Fruit fly (Drosophila melanogaster) whole organism, wandering third instar larva: ENCODE measurements around the gene Porin2.

Source experiments
- Abd-B ChIP-seq: fragments of >200 bp; optimal IDR thresholded peaks from 2 replicates; lab custom pipeline; 2017; ENCODE audit warnings: missing biosample characterization, missing genetic modification characterization
- CG9705 ChIP-seq: fragments of 200-800 bp; sonication (Bioruptor generic); optimal IDR thresholded peaks from 2 replicates; lab custom pipeline; 2018; ENCODE audit warnings: missing biosample characterization, mild to moderate bottlenecking, missing genetic modification characterization
- Dfd ChIP-seq: fragments of >200 bp; optimal IDR thresholded peaks from 2 replicates; lab custom pipeline; 2017; ENCODE audit warnings: missing biosample characterization, missing genetic modification characterization
- Dif ChIP-seq: fragments of 200-275, 200-300 bp; sonication (Bioruptor generic); optimal IDR thresholded peaks from 2 replicates; lab custom pipeline; 2018; ENCODE audit warnings: missing biosample characterization, missing genetic modification characterization; ENCODE audit not compliant: partially characterized antibody
- Hnf4 ChIP-seq: fragments of 200-800 bp; sonication (Bioruptor generic); optimal IDR thresholded peaks from 2 replicates; lab custom pipeline; 2016; ENCODE audit warnings: missing biosample characterization, mild to moderate bottlenecking, missing genetic modification characterization
- Hr78 ChIP-seq: fragments of >200 bp; optimal IDR thresholded peaks from 2 replicates; lab custom pipeline; 2017; ENCODE audit warnings: missing biosample characterization, missing genetic modification characterization
- Hr83 ChIP-seq: fragments of 200-300 bp; sonication (Bioruptor generic); optimal IDR thresholded peaks from 2 replicates; lab custom pipeline; 2016; ENCODE audit warnings: missing biosample characterization, mild to moderate bottlenecking, missing genetic modification characterization, moderate library complexity; ENCODE audit not compliant: poor library complexity, severe bottlenecking
- Jra ChIP-seq: sonication (Bioruptor generic); optimal IDR thresholded peaks from 2 replicates; lab custom pipeline; 2016; ENCODE audit warnings: missing biosample characterization, missing genetic modification characterization
- Mio ChIP-seq: sonication (Bioruptor generic); optimal IDR thresholded peaks from 2 replicates; lab custom pipeline; 2016; ENCODE audit warnings: missing biosample characterization, missing genetic modification characterization
- OdsH ChIP-seq: fragments of 200-800 bp; sonication (Bioruptor generic); optimal IDR thresholded peaks from 2 replicates; lab custom pipeline; 2016; ENCODE audit warnings: missing biosample characterization, mild to moderate bottlenecking, missing genetic modification characterization
- Sp1 ChIP-seq: fragments of 200-800 bp; sonication (Bioruptor generic); optimal IDR thresholded peaks from 3 replicates; lab custom pipeline; 2019; ENCODE audit warnings: missing biosample characterization, mild to moderate bottlenecking, missing genetic modification characterization, moderate library complexity
- br ChIP-seq: fragments of 200-800 bp; sonication (Bioruptor generic); optimal IDR thresholded peaks from 2 replicates; lab custom pipeline; 2016; ENCODE audit warnings: missing biosample characterization, missing genetic modification characterization
- dl ChIP-seq, 2 experiments: fragments of 175-275, 200-275 bp in 1 of 2; fragments of 200-275 bp in 1 of 2; sonication (Bioruptor generic); optimal IDR thresholded peaks; lab custom pipeline; 2018; ENCODE audit warnings: mild to moderate bottlenecking in 2 of 2, missing biosample characterization in 2 of 2, missing genetic modification characterization in 2 of 2, moderate library complexity in 2 of 2; ENCODE audit not compliant: partially characterized antibody in 2 of 2, insufficient read depth in 1 of 2
- dmrt93B ChIP-seq: fragments of 200-800 bp; sonication (Bioruptor generic); optimal IDR thresholded peaks from 2 replicates; lab custom pipeline; 2018; ENCODE audit warnings: missing biosample characterization, mild to moderate bottlenecking, missing genetic modification characterization
- dsf ChIP-seq: sonication (Bioruptor generic); optimal IDR thresholded peaks from 2 replicates; lab custom pipeline; 2016; ENCODE audit warnings: missing biosample characterization, missing genetic modification characterization, borderline replicate concordance
- ey ChIP-seq: fragments of 200-800 bp; sonication (Bioruptor generic); optimal IDR thresholded peaks from 2 replicates; lab custom pipeline; 2016; ENCODE audit warnings: missing biosample characterization, missing genetic modification characterization
- foxo ChIP-seq, 2 experiments: fragments of 200-800 bp; sonication (Bioruptor generic); optimal IDR thresholded peaks; 2 replicates in 1 of 2; 3 replicates in 1 of 2; lab custom pipeline; 2016 to 2017; ENCODE audit warnings: missing biosample characterization in 2 of 2, missing genetic modification characterization in 2 of 2
- fru ChIP-seq: fragments of 200-800 bp; sonication (Bioruptor generic); optimal IDR thresholded peaks from 3 replicates; lab custom pipeline; 2016; ENCODE audit warnings: missing biosample characterization, mild to moderate bottlenecking, missing genetic modification characterization
- h ChIP-seq: fragments of 200-800 bp; sonication (Bioruptor generic); optimal IDR thresholded peaks from 3 replicates; lab custom pipeline; 2016; ENCODE audit warnings: missing biosample characterization, mild to moderate bottlenecking, missing genetic modification characterization
- jim ChIP-seq: fragments of 175-275, 200-325 bp; sonication (Bioruptor generic); optimal IDR thresholded peaks from 2 replicates; lab custom pipeline; 2016; ENCODE audit warnings: missing biosample characterization, mild to moderate bottlenecking, missing genetic modification characterization
- lola ChIP-seq: fragments of >200 bp; optimal IDR thresholded peaks from 2 replicates; lab custom pipeline; 2017; ENCODE audit warnings: missing biosample characterization, missing genetic modification characterization
- pan ChIP-seq: fragments of >200 bp; optimal IDR thresholded peaks from 2 replicates; lab custom pipeline; 2017
- psq ChIP-seq: fragments of 200-800 bp; sonication (Bioruptor generic); optimal IDR thresholded peaks from 3 replicates; lab custom pipeline; 2017; ENCODE audit warnings: missing biosample characterization, mild to moderate bottlenecking, missing genetic modification characterization, moderate library complexity
- rgr ChIP-seq: fragments of 200-800 bp; sonication (Bioruptor generic); optimal IDR thresholded peaks from 3 replicates; lab custom pipeline; 2016; ENCODE audit warnings: missing biosample characterization, mild to moderate bottlenecking, missing genetic modification characterization
- sage ChIP-seq: fragments of 200-800 bp; sonication (Bioruptor generic); optimal IDR thresholded peaks from 2 replicates; lab custom pipeline; 2016; ENCODE audit warnings: missing biosample characterization, mild to moderate bottlenecking, missing genetic modification characterization
- sv ChIP-seq: fragments of 200-800 bp; sonication (Bioruptor generic); optimal IDR thresholded peaks from 3 replicates; lab custom pipeline; 2016; ENCODE audit warnings: missing biosample characterization, missing genetic modification characterization
- tai ChIP-seq: sonication (Bioruptor generic); optimal IDR thresholded peaks from 2 replicates; lab custom pipeline; 2016; ENCODE audit warnings: missing biosample characterization, missing genetic modification characterization
- usp ChIP-seq: fragments of >200 bp; optimal IDR thresholded peaks from 2 replicates; lab custom pipeline; 2017; ENCODE audit warnings: missing biosample characterization, missing genetic modification characterization
- woc ChIP-seq: sonication (Bioruptor generic); optimal IDR thresholded peaks from 2 replicates; lab custom pipeline; 2016; ENCODE audit warnings: missing biosample characterization, mild to moderate bottlenecking, missing genetic modification characterization

The Porin2 gene

dm6 chr2L:10849511-10850191 is 2.8 kb upstream of the Porin2 start, which contains the start of gene SmydA-3:
TSS of gene SmydA-3 (plus strand) at chr2L:10850141.
- TF ChIP-seq pan (lab: Kevin White, UChicago) (no peak), h (peak; percentile 18), Hr78 (no peak), Mio (GFP tag; lab: Kevin White, UChicago) (no peak), dl (GFP tag; optimal IDR thresholded peaks at IDR 0.05; lab: Kevin White, UChicago; ENCODE audit: insufficient read depth in 1 of 2, partially characterized antibody in 2 of 2) (no peak), Dif (GFP tag; lab: Kevin White, UChicago) (no peak), Hnf4 (no peak), OdsH (GFP tag; lab: Kevin White, UChicago) (peak; percentile 3), foxo (GFP tag; optimal IDR thresholded peaks at IDR 0.05; lab: Kevin White, UChicago) (peak in 1 of 2 experiments; percentile 37), lola (GFP tag; lab: Kevin White, UChicago) (no peak), rgr (GFP tag; lab: Kevin White, UChicago) (peak; percentile 9)

dm6 chr2L:10845564-10845963 is 1.3 kb downstream of the Porin2 start, which contains the start of the genes CG17139 and CG17140:
TSS of gene CG17139 (minus strand) at chr2L:10845664.
TSS of gene CG17140 (minus strand) at chr2L:10845664.
- TF ChIP-seq jim (no peak), Dfd (GFP tag; lab: Kevin White, UChicago) (no peak)

DNA sequence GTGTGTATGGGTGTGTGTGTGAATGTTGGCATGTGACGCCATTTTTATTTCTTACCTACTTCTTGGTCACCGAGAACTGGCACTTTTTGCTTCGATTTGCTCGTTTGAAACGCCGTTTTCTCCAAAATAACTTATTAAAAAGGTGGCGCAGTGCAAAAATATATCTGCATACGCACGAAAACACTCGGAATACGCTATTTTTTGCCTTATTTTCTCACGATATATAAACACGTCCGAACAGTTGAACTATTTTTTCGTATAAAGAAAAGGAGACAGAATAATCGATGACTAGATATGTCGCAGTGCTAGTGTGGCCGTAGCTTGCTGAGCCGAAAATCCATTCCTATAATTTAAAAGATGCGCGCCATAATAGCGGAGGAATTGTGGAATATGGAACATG is 4.5 kb downstream of the Porin2 start, which contains the start of gene CG6700:
Gene CG6700 (minus strand): TSS at position 272 of the 400 bp plus-strand sequence.
- TF ChIP-seq sv (GFP tag; lab: Kevin White, UChicago) (no peak), jim (no peak), CG9705 (GFP tag; lab: Kevin White, UChicago) (no peak), OdsH (GFP tag; lab: Kevin White, UChicago) (peak; percentile 22), psq (peak; percentile 43)

dm6 chr2L:10841619-10842018 is 5.2 kb downstream of the Porin2 start:
- TF ChIP-seq lola (GFP tag; lab: Kevin White, UChicago) (no peak), woc (GFP tag; lab: Kevin White, UChicago) (no peak), fru (GFP tag; lab: Kevin White, UChicago) (no peak), dsf (GFP tag; lab: Kevin White, UChicago) (no peak), Abd-B (GFP tag; lab: Kevin White, UChicago) (no peak), br (no peak), psq (no peak), Hr83 (no peak), pan (lab: Kevin White, UChicago) (no peak), Jra (no peak), tai (GFP tag; lab: Kevin White, UChicago) (no peak), h (no peak), dmrt93B (no peak), Mio (GFP tag; lab: Kevin White, UChicago) (no peak), Sp1 (no peak), sage (GFP tag; lab: Kevin White, UChicago) (no peak)

DNA sequence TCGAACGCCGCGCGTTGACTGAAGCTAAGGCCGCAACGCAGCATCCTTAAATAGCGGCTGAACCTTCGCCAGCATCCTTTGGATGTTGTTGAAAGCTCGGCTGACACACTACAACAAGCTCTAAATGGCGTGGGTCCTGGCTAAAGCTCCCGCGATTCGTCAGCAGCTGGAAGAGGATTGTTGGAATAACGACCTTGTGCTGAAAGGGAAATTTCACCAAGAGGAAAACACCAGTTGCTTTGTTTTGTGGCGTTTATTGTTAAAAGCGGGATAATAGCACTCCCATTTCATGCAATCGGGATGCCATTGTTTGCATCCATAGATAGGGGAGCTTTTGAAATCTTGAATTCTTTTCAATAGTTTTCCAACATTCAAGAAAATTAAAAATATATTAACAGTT is 9.4 kb downstream of the Porin2 start, which contains the start of gene Nos:
Gene Nos (minus strand): TSS at position 21 of the 400 bp plus-strand sequence.
- no peak for TF ChIP-seq ey (GFP tag; lab: Kevin White, UChicago)
- no peak for TF ChIP-seq psq
- no peak for TF ChIP-seq usp (GFP tag; lab: Kevin White, UChicago)
- TF ChIP-seq Dfd (GFP tag; lab: Kevin White, UChicago): no peak

- TF ChIP-seq Dfd (GFP tag; lab: Kevin White, UChicago) (peak; percentile 72), dsf (GFP tag; lab: Kevin White, UChicago) (no peak), ey (GFP tag; lab: Kevin White, UChicago) (no peak)
These were observed 15.3 kb downstream of the Porin2 start for dm6 chr2L:10831590-10831989.
